Worm (Caenorhabditis elegans) whole organism, L2 larva: Measurements from ENCODE around the gene lim-6.
A peak's percentile ranks its signal among the peaks of the same experiment; 100 is the strongest.

Experiments
- F13H6.1 ChIP-seq: sonication (generic microtip); optimal IDR thresholded peaks from 2 replicates; lab custom pipeline; 2016; ENCODE audit warnings: missing genetic modification characterization, missing compliant biosample characterization
- aly-2 ChIP-seq: fragments of 150-350 bp; optimal IDR thresholded peaks from 2 replicates; lab custom pipeline; 2014; ENCODE audit warnings: missing biosample characterization, missing genetic modification characterization
- fos-1 ChIP-seq: fragments of 150-350 bp; optimal IDR thresholded peaks from 2 replicates; lab custom pipeline; 2014; ENCODE audit warnings: missing biosample characterization, missing genetic modification characterization
- lin-39 ChIP-seq: fragments of 150-350 bp; optimal IDR thresholded peaks from 2 replicates; lab custom pipeline; 2014; ENCODE audit warnings: missing biosample characterization, missing genetic modification reagents, missing genetic modification characterization
- mab-5 ChIP-seq: fragments of 150-350 bp; optimal IDR thresholded peaks from 2 replicates; lab custom pipeline; 2014; ENCODE audit warnings: missing biosample characterization, missing genetic modification characterization
- nhr-21 ChIP-seq: fragments of 150-350 bp; optimal IDR thresholded peaks from 2 replicates; lab custom pipeline; 2014; ENCODE audit warnings: missing biosample characterization, missing genetic modification characterization
- nhr-23 ChIP-seq: fragments of 150-350 bp; optimal IDR thresholded peaks from 2 replicates; lab custom pipeline; 2014; ENCODE audit warnings: missing biosample characterization, missing genetic modification reagents, missing genetic modification characterization
- snpc-4 ChIP-seq: fragments of 150-350 bp; optimal IDR thresholded peaks from 2 replicates; lab custom pipeline; 2014; ENCODE audit warnings: missing biosample characterization, missing genetic modification characterization
- unc-39 ChIP-seq: fragments of 150-350 bp; optimal IDR thresholded peaks from 2 replicates; lab custom pipeline; 2014; ENCODE audit warnings: missing biosample characterization, missing genetic modification characterization
- zag-1 ChIP-seq: fragments of 150-350 bp; optimal IDR thresholded peaks from 2 replicates; lab custom pipeline; 2014; ENCODE audit warnings: missing biosample characterization, missing genetic modification characterization

DNA sequence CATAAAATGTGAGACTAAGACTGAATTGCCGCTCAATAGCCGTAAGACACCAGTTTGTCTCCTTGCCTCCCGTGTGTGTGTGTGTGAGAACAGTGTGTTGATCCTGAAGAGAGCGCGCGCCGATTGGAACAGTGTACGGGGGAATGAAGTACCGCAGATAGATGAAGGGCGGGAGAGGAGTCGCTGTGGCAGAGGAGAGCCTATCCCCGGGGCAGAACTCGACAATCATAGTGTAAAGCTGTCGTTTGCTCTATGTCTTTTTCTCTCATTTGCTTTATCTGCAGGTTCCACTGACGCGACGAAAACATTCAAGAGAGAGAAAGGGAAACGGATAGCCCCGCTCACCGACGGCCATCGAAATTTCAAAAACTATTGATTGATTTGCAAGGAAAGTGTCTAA, 9.7 kb downstream of the lim-6 start:
- TF ChIP-seq snpc-4 (tag; lab: Kevin White, UChicago) (no peak), nhr-23 (tag; lab: Kevin White, UChicago) (no peak), fos-1 (no peak), lin-39 (tag; lab: Kevin White, UChicago) (no peak), F13H6.1 (tag; lab: Kevin White, UChicago) (peak; percentile 71), unc-39 (no peak), mab-5 (tag; lab: Kevin White, UChicago) (no peak), aly-2 (tag; lab: Kevin White, UChicago) (no peak), zag-1 (tag; lab: Kevin White, UChicago) (no peak), nhr-21 (tag; lab: Kevin White, UChicago) (no peak)
